Fruit fly (Drosophila melanogaster) whole organism, wandering third instar larva: ENCODE results near the gene CG31016.

ENCODE experiments used
- Abd-B ChIP-seq: fragments of >200 bp; optimal IDR thresholded peaks from 2 replicates; lab custom pipeline; 2017; ENCODE audit warnings: missing biosample characterization, missing genetic modification characterization
- CG32264 ChIP-seq: fragments of 200-800 bp; sonication (Bioruptor generic); optimal IDR thresholded peaks from 2 replicates; lab custom pipeline; 2016; ENCODE audit warnings: missing biosample characterization, missing genetic modification characterization
- CG9705 ChIP-seq: fragments of 200-800 bp; sonication (Bioruptor generic); optimal IDR thresholded peaks from 2 replicates; lab custom pipeline; 2018; ENCODE audit warnings: missing biosample characterization, mild to moderate bottlenecking, missing genetic modification characterization
- CrebA ChIP-seq: fragments of 200-800 bp; sonication (Bioruptor generic); optimal IDR thresholded peaks from 2 replicates; lab custom pipeline; 2016; ENCODE audit warnings: missing biosample characterization, mild to moderate bottlenecking, missing genetic modification characterization, borderline replicate concordance
- Dfd ChIP-seq: fragments of >200 bp; optimal IDR thresholded peaks from 2 replicates; lab custom pipeline; 2017; ENCODE audit warnings: missing biosample characterization, missing genetic modification characterization
- Dif ChIP-seq: fragments of 200-275, 200-300 bp; sonication (Bioruptor generic); optimal IDR thresholded peaks from 2 replicates; lab custom pipeline; 2018; ENCODE audit warnings: missing biosample characterization, missing genetic modification characterization; ENCODE audit not compliant: partially characterized antibody
- GATAd ChIP-seq: sonication (Bioruptor generic); optimal IDR thresholded peaks from 2 replicates; lab custom pipeline; 2016; ENCODE audit warnings: missing biosample characterization, missing genetic modification characterization
- HLH106 ChIP-seq: fragments of 200-800 bp; optimal IDR thresholded peaks from 3 replicates; lab custom pipeline; 2019; ENCODE audit warnings: missing biosample characterization, mild to moderate bottlenecking, missing genetic modification characterization, moderate library complexity
- Hnf4 ChIP-seq: fragments of 200-800 bp; sonication (Bioruptor generic); optimal IDR thresholded peaks from 2 replicates; lab custom pipeline; 2016; ENCODE audit warnings: missing biosample characterization, mild to moderate bottlenecking, missing genetic modification characterization
- Hr78 ChIP-seq: fragments of >200 bp; optimal IDR thresholded peaks from 2 replicates; lab custom pipeline; 2017; ENCODE audit warnings: missing biosample characterization, missing genetic modification characterization
- Hr83 ChIP-seq: fragments of 200-300 bp; sonication (Bioruptor generic); optimal IDR thresholded peaks from 2 replicates; lab custom pipeline; 2016; ENCODE audit warnings: missing biosample characterization, mild to moderate bottlenecking, missing genetic modification characterization, moderate library complexity; ENCODE audit not compliant: poor library complexity, severe bottlenecking
- Jra ChIP-seq: sonication (Bioruptor generic); optimal IDR thresholded peaks from 2 replicates; lab custom pipeline; 2016; ENCODE audit warnings: missing biosample characterization, missing genetic modification characterization
- Mio ChIP-seq: sonication (Bioruptor generic); optimal IDR thresholded peaks from 2 replicates; lab custom pipeline; 2016; ENCODE audit warnings: missing biosample characterization, missing genetic modification characterization
- Myc ChIP-seq: fragments of >200 bp; optimal IDR thresholded peaks from 2 replicates; lab custom pipeline; 2017
- N ChIP-seq: fragments of >200 bp; optimal IDR thresholded peaks from 2 replicates; lab custom pipeline; 2018; ENCODE audit warnings: missing biosample characterization, missing external identifiers, missing genetic modification characterization
- OdsH ChIP-seq: fragments of 200-800 bp; sonication (Bioruptor generic); optimal IDR thresholded peaks from 2 replicates; lab custom pipeline; 2016; ENCODE audit warnings: missing biosample characterization, mild to moderate bottlenecking, missing genetic modification characterization
- Rel ChIP-seq, 2 experiments: fragments of 200-800 bp; sonication (Bioruptor generic) in 1 of 2; optimal IDR thresholded peaks; 2 replicates in 1 of 2; 3 replicates in 1 of 2; lab custom pipeline; 2016 to 2019; ENCODE audit warnings: mild to moderate bottlenecking in 2 of 2, missing biosample characterization in 2 of 2, missing genetic modification characterization in 2 of 2, moderate library complexity in 1 of 2
- Sp1 ChIP-seq: fragments of 200-800 bp; sonication (Bioruptor generic); optimal IDR thresholded peaks from 3 replicates; lab custom pipeline; 2019; ENCODE audit warnings: missing biosample characterization, mild to moderate bottlenecking, missing genetic modification characterization, moderate library complexity
- Vsx2 ChIP-seq: fragments of 200-300, 225-300 bp; sonication (Bioruptor generic); optimal IDR thresholded peaks from 2 replicates; lab custom pipeline; 2018; ENCODE audit warnings: missing biosample characterization, missing genetic modification characterization; ENCODE audit not compliant: partially characterized antibody
- br ChIP-seq: fragments of 200-800 bp; sonication (Bioruptor generic); optimal IDR thresholded peaks from 2 replicates; lab custom pipeline; 2016; ENCODE audit warnings: missing biosample characterization, missing genetic modification characterization
- brk ChIP-seq: fragments of 200-800 bp; sonication (Bioruptor generic); optimal IDR thresholded peaks from 2 replicates; lab custom pipeline; 2016; ENCODE audit warnings: missing biosample characterization, mild to moderate bottlenecking, missing genetic modification characterization
- dl ChIP-seq, 2 experiments: fragments of 175-275, 200-275 bp in 1 of 2; fragments of 200-275 bp in 1 of 2; sonication (Bioruptor generic); optimal IDR thresholded peaks; lab custom pipeline; 2018; ENCODE audit warnings: mild to moderate bottlenecking in 2 of 2, missing biosample characterization in 2 of 2, missing genetic modification characterization in 2 of 2, moderate library complexity in 2 of 2; ENCODE audit not compliant: partially characterized antibody in 2 of 2, insufficient read depth in 1 of 2
- dmrt93B ChIP-seq: fragments of 200-800 bp; sonication (Bioruptor generic); optimal IDR thresholded peaks from 2 replicates; lab custom pipeline; 2018; ENCODE audit warnings: missing biosample characterization, mild to moderate bottlenecking, missing genetic modification characterization
- dsf ChIP-seq: sonication (Bioruptor generic); optimal IDR thresholded peaks from 2 replicates; lab custom pipeline; 2016; ENCODE audit warnings: missing biosample characterization, missing genetic modification characterization, borderline replicate concordance
- ey ChIP-seq: fragments of 200-800 bp; sonication (Bioruptor generic); optimal IDR thresholded peaks from 2 replicates; lab custom pipeline; 2016; ENCODE audit warnings: missing biosample characterization, missing genetic modification characterization
- foxo ChIP-seq, 2 experiments: fragments of 200-800 bp; sonication (Bioruptor generic); optimal IDR thresholded peaks; 2 replicates in 1 of 2; 3 replicates in 1 of 2; lab custom pipeline; 2016 to 2017; ENCODE audit warnings: missing biosample characterization in 2 of 2, missing genetic modification characterization in 2 of 2
- fru ChIP-seq: fragments of 200-800 bp; sonication (Bioruptor generic); optimal IDR thresholded peaks from 3 replicates; lab custom pipeline; 2016; ENCODE audit warnings: missing biosample characterization, mild to moderate bottlenecking, missing genetic modification characterization
- h ChIP-seq: fragments of 200-800 bp; sonication (Bioruptor generic); optimal IDR thresholded peaks from 3 replicates; lab custom pipeline; 2016; ENCODE audit warnings: missing biosample characterization, mild to moderate bottlenecking, missing genetic modification characterization
- jim ChIP-seq: fragments of 175-275, 200-325 bp; sonication (Bioruptor generic); optimal IDR thresholded peaks from 2 replicates; lab custom pipeline; 2016; ENCODE audit warnings: missing biosample characterization, mild to moderate bottlenecking, missing genetic modification characterization
- lola ChIP-seq: fragments of >200 bp; optimal IDR thresholded peaks from 2 replicates; lab custom pipeline; 2017; ENCODE audit warnings: missing biosample characterization, missing genetic modification characterization
- pan ChIP-seq: fragments of >200 bp; optimal IDR thresholded peaks from 2 replicates; lab custom pipeline; 2017
- psq ChIP-seq: fragments of 200-800 bp; sonication (Bioruptor generic); optimal IDR thresholded peaks from 3 replicates; lab custom pipeline; 2017; ENCODE audit warnings: missing biosample characterization, mild to moderate bottlenecking, missing genetic modification characterization, moderate library complexity
- rgr ChIP-seq: fragments of 200-800 bp; sonication (Bioruptor generic); optimal IDR thresholded peaks from 3 replicates; lab custom pipeline; 2016; ENCODE audit warnings: missing biosample characterization, mild to moderate bottlenecking, missing genetic modification characterization
- sage ChIP-seq: fragments of 200-800 bp; sonication (Bioruptor generic); optimal IDR thresholded peaks from 2 replicates; lab custom pipeline; 2016; ENCODE audit warnings: missing biosample characterization, mild to moderate bottlenecking, missing genetic modification characterization
- sv ChIP-seq: fragments of 200-800 bp; sonication (Bioruptor generic); optimal IDR thresholded peaks from 3 replicates; lab custom pipeline; 2016; ENCODE audit warnings: missing biosample characterization, missing genetic modification characterization
- tai ChIP-seq: sonication (Bioruptor generic); optimal IDR thresholded peaks from 2 replicates; lab custom pipeline; 2016; ENCODE audit warnings: missing biosample characterization, missing genetic modification characterization
- usp ChIP-seq: fragments of >200 bp; optimal IDR thresholded peaks from 2 replicates; lab custom pipeline; 2017; ENCODE audit warnings: missing biosample characterization, missing genetic modification characterization
- woc ChIP-seq: sonication (Bioruptor generic); optimal IDR thresholded peaks from 2 replicates; lab custom pipeline; 2016; ENCODE audit warnings: missing biosample characterization, mild to moderate bottlenecking, missing genetic modification characterization

CG31016 gene

DNA sequence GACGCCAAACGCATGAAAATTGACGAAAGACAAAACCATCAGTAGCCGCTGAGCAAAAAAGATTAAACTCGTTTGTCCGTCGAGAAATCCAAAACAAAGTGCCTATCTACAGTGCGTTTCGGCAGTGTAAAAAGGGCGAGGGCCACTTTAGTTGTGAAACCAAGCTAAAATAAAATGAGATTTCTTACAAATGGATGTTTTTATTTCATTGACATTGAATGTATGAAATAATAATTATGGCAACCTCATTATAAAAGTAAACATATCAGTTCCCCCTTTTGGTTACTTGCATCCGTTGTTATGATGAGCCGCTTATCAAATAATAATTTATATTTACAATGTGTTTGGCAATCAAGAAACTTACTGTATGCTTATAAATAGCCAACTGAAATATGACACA, 41.5 kb upstream of the CG31016 start:
- TF ChIP-seq Hnf4 (GFP tag; lab: Kevin White, UChicago) (no peak), OdsH (GFP tag; lab: Kevin White, UChicago) (peak; percentile 4), Sp1 (GFP tag; lab: Kevin White, UChicago) (no peak)

dm6 chr3R:30566181-30566902, 39.6 kb upstream of the CG31016 start:
- TF ChIP-seq CrebA (GFP tag; lab: Kevin White, UChicago), result no peak
- no peak for TF ChIP-seq GATAd
- TF ChIP-seq sage, result no peak
- TF ChIP-seq dmrt93B (GFP tag; lab: Kevin White, UChicago), result no peak
- TF ChIP-seq Dif (GFP tag; lab: Kevin White, UChicago), result no peak
- no peak for TF ChIP-seq Sp1 (GFP tag; lab: Kevin White, UChicago)

DNA sequence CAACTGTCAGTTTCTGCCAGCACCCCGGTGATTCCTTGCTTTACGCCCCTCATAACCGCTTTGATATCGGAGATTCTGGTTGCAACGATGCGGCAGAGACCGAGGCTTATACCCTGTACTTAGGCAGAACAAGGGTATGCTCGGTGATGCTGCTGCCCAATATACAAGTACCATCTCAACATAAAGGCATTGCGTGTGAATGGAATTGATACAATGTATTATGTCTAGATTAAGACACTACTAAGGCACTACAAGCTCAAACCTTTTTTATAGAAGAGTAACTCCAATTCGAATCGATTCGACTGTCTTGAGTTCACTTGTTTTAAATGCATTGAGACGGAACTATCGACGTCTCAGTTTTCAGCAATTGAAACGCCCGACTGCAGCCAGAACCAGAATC, 38.8 kb upstream of the CG31016 start:
- TF ChIP-seq OdsH (GFP tag; lab: Kevin White, UChicago), result peak; percentile 24
- peak; percentile 36 for TF ChIP-seq rgr
- TF ChIP-seq woc (GFP tag; lab: Kevin White, UChicago), result peak; percentile 8
- TF ChIP-seq sage, result no peak
- TF ChIP-seq fru, result peak; percentile 27
- peak; percentile 44 for TF ChIP-seq ey (GFP tag; lab: Kevin White, UChicago)
- TF ChIP-seq jim (GFP tag; lab: Kevin White, UChicago), result no peak
- no peak for TF ChIP-seq Jra (GFP tag; lab: Kevin White, UChicago)
- TF ChIP-seq h (GFP tag; lab: Kevin White, UChicago), result peak; percentile 60

DNA sequence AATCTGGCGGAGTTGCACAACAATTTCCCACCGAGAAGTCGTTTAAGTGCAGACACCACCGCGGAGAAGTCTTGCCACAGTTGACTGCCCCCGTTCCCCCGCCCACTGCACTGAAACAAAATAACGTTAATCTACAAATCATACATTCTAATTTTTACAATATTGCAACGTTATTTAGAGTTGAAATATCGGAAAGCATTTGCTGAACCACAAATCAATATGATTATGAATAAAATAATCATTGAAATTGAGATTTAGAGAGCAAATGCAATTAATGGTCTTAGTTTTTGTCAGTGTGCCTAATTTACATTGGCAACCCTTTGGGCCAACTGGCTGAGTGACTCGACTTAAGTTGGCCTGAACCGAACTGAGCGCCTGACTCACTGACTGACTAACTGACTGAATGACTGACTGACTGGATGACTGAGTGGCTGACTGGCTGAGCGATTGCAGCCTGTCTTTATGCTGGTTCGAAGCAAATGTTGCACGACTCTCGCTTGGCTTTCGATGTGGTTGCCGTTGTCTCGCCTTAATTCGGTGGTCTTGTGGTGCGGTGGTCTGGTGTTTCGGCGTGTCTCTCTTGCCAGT, 35.3 kb upstream of the CG31016 start:
- TF ChIP-seq br (GFP tag; lab: Kevin White, UChicago), result peak; percentile 89
- TF ChIP-seq CG9705 (GFP tag; lab: Kevin White, UChicago), result peak; percentile 71
- TF ChIP-seq brk (GFP tag; lab: Kevin White, UChicago), result peak; percentile 83
- TF ChIP-seq Mio (GFP tag; lab: Kevin White, UChicago), result peak; percentile 6
- no peak for TF ChIP-seq usp (GFP tag; lab: Kevin White, UChicago)
- TF ChIP-seq psq (GFP tag; lab: Kevin White, UChicago), result peak; percentile 80
- TF ChIP-seq jim (GFP tag; lab: Kevin White, UChicago), result no peak
- peak; percentile 27 for TF ChIP-seq Rel (GFP tag; optimal IDR thresholded peaks at IDR 0.05; lab: Kevin White, UChicago)
- TF ChIP-seq Rel (tag; optimal IDR thresholded peaks at IDR 0.05; lab: Kevin White, UChicago), result peak; percentile 43
- TF ChIP-seq h (GFP tag; lab: Kevin White, UChicago), result peak; percentile 95
- TF ChIP-seq Dfd (GFP tag; lab: Kevin White, UChicago), result no peak
- TF ChIP-seq ey (GFP tag; lab: Kevin White, UChicago), result peak; percentile 92
- TF ChIP-seq Vsx2 (GFP tag; lab: Kevin White, UChicago), result no peak
- no peak for TF ChIP-seq GATAd
- peak; percentile 80 for TF ChIP-seq sage
- TF ChIP-seq lola (GFP tag; lab: Kevin White, UChicago), result no peak
- no peak for TF ChIP-seq Hr83 (GFP tag; lab: Kevin White, UChicago)
- TF ChIP-seq CrebA (GFP tag; lab: Kevin White, UChicago), result peak; percentile 61
- TF ChIP-seq fru, result peak; percentile 94
- TF ChIP-seq Sp1 (GFP tag; lab: Kevin White, UChicago), result peak; percentile 90
- TF ChIP-seq Dif (GFP tag; lab: Kevin White, UChicago), result peak; percentile 37
- peak; percentile 71 for TF ChIP-seq CG32264 (GFP tag; lab: Kevin White, UChicago)
- TF ChIP-seq dsf (GFP tag; lab: Kevin White, UChicago), result peak; percentile 62
- peak; percentile 88 for TF ChIP-seq dmrt93B (GFP tag; lab: Kevin White, UChicago)
- TF ChIP-seq Hnf4 (GFP tag; lab: Kevin White, UChicago), result peak; percentile 90
- no peak for TF ChIP-seq pan (lab: Kevin White, UChicago)
- TF ChIP-seq sv, result peak; percentile 67
- TF ChIP-seq Myc, result no peak
- TF ChIP-seq N, result no peak
- TF ChIP-seq OdsH (GFP tag; lab: Kevin White, UChicago), result peak; percentile 91
- TF ChIP-seq Hr78 (GFP tag; lab: Kevin White, UChicago), result no peak
- peak; percentile 84 for TF ChIP-seq Jra (GFP tag; lab: Kevin White, UChicago)
- TF ChIP-seq Abd-B, result no peak
- peak in 1 of 2 experiments; percentile 24 for TF ChIP-seq dl (GFP tag; optimal IDR thresholded peaks at IDR 0.05; lab: Kevin White, UChicago; ENCODE audit: insufficient read depth in 1 of 2, partially characterized antibody in 2 of 2)
- peak; percentile 94 for TF ChIP-seq woc (GFP tag; lab: Kevin White, UChicago)
- TF ChIP-seq foxo (GFP tag; optimal IDR thresholded peaks at IDR 0.05; lab: Kevin White, UChicago), result peak; percentile 37 to 95
- no peak for TF ChIP-seq tai
- TF ChIP-seq rgr, result peak; percentile 90
- peak; percentile 92 for TF ChIP-seq HLH106 (tag; lab: Kevin White, UChicago)
